Worm (Caenorhabditis elegans) whole organism, L1 larva: ENCODE measurements around the gene paa-1.

Experiments used
- alr-1 ChIP-seq: fragments of 200-800 bp; sonication (Bioruptor generic); optimal IDR thresholded peaks from 2 replicates; lab custom pipeline; 2018; ENCODE audit warnings: borderline replicate concordance, mild to moderate bottlenecking, missing genetic modification characterization, missing compliant biosample characterization
- aly-2 ChIP-seq: fragments of 150-350 bp; optimal IDR thresholded peaks from 2 replicates; lab custom pipeline; 2014; ENCODE audit warnings: missing biosample characterization, missing genetic modification characterization
- blmp-1 ChIP-seq: fragments of 150-350 bp; optimal IDR thresholded peaks from 2 replicates; lab custom pipeline; 2014; ENCODE audit warnings: missing biosample characterization, missing genetic modification characterization
- ceh-90 ChIP-seq: sonication (generic microtip); optimal IDR thresholded peaks from 2 replicates; lab custom pipeline; 2016; ENCODE audit warnings: missing genetic modification characterization, missing compliant biosample characterization
- egl-13 ChIP-seq: sonication (generic microtip); optimal IDR thresholded peaks from 2 replicates; lab custom pipeline; 2016; ENCODE audit warnings: missing genotype, missing genetic modification reagents, missing genetic modification characterization, missing compliant biosample characterization
- elt-2 ChIP-seq: sonication (generic microtip); optimal IDR thresholded peaks from 2 replicates; lab custom pipeline; 2016; ENCODE audit warnings: missing genetic modification characterization, mild to moderate bottlenecking, inconsistent platforms, missing compliant biosample characterization, missing genetic modification reagents
- fkh-10 ChIP-seq: sonication (generic microtip); optimal IDR thresholded peaks from 2 replicates; lab custom pipeline; 2017; ENCODE audit warnings: missing biosample characterization, missing genetic modification reagents, missing genetic modification characterization
- hlh-17 ChIP-seq: fragments of 200-800 bp; sonication (Bioruptor generic); optimal IDR thresholded peaks from 2 replicates; lab custom pipeline; 2018; ENCODE audit warnings: missing genetic modification characterization, mild to moderate bottlenecking, missing compliant biosample characterization, moderate library complexity, borderline replicate concordance
- lin-15B ChIP-seq: fragments of 150-350 bp; sonication (generic microtip); optimal IDR thresholded peaks from 3 replicates; lab custom pipeline; 2014; ENCODE audit warnings: missing biosample characterization, missing genetic modification characterization
- nhr-12 ChIP-seq: sonication (generic microtip); optimal IDR thresholded peaks from 2 replicates; lab custom pipeline; 2017; ENCODE audit warnings: missing biosample characterization, missing genetic modification characterization
- nhr-237 ChIP-seq: fragments of 150-350 bp; optimal IDR thresholded peaks from 2 replicates; lab custom pipeline; 2014; ENCODE audit warnings: missing biosample characterization, missing genetic modification characterization

ce11 chrIII:5406314-5406713, 44.2 kb upstream of the paa-1 start:
- TF ChIP-seq hlh-17 (GFP tag; lab: Kevin White, UChicago) (no peak), aly-2 (no peak), nhr-237 (no peak), fkh-10 (GFP tag; lab: Kevin White, UChicago) (no peak), lin-15B (tag; lab: Kevin White, UChicago) (no peak), elt-2 (no peak), egl-13 (tag; lab: Kevin White, UChicago) (no peak), nhr-12 (tag; lab: Kevin White, UChicago) (no peak), ceh-90 (tag; lab: Kevin White, UChicago) (no peak), blmp-1 (no peak), alr-1 (no peak)
